Fruit fly (Drosophila melanogaster): ENCODE results near the gene CG9121.

CG9121 gene

dm6 chr2L:5027321-5028069, 23.4 kb downstream of the CG9121 start:
- no peak for TF ChIP-seq CG6163 (GFP tag; IDR thresholded peaks at IDR 0.05)
- TF ChIP-seq svp (GFP tag): peak; percentile 39

dm6 chr2L:5025557-5025956, 25.3 kb downstream of the CG9121 start:
- TF ChIP-seq Eip93F (GFP tag; optimal IDR thresholded peaks at IDR 0.05) (no peak), net (GFP tag; optimal IDR thresholded peaks at IDR 0.05) (no peak), vri (GFP tag; optimal IDR thresholded peaks at IDR 0.05) (no peak), dac (GFP tag; optimal IDR thresholded peaks at IDR 0.05) (no peak), CG8119 (GFP tag; IDR thresholded peaks at IDR 0.05) (no peak), CG10669 (GFP tag; optimal IDR thresholded peaks at IDR 0.05) (no peak), eg (GFP tag; IDR thresholded peaks at IDR 0.05) (no peak), topi (GFP tag; optimal IDR thresholded peaks at IDR 0.05) (no peak)

DNA sequence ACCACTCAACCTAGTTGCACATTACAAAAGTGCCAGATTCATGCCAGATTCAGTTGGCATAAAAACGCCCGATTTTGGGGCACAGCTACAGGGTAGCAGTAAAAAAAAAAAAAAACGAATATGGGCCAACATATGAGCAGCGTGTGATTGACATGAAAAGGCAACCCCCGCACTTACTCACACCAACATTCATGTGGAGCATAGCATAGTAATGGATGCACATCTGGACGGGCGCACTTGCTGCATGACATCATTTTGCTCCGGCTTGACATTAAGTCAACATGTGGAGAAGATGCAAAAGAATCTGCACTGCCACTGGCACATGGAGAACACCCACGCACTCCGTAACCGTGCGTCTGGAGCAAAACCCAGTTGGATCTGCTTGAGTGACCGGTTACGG, 28.3 kb downstream of the CG9121 start:
- TF ChIP-seq svp (GFP tag) (peak; percentile 22), Lpt (GFP tag; optimal IDR thresholded peaks at IDR 0.05) (no peak)

dm6 chr2L:5020479-5020878, 30.4 kb downstream of the CG9121 start:
- TF ChIP-seq CG6808 (GFP tag; optimal IDR thresholded peaks at IDR 0.05): no peak
- TF ChIP-seq Eip78C (GFP tag): no peak
- TF ChIP-seq ss (GFP tag; optimal IDR thresholded peaks at IDR 0.05): no peak
- no peak for TF ChIP-seq Eip75B (GFP tag; optimal IDR thresholded peaks at IDR 0.05)
- no peak for TF ChIP-seq pdm3 (GFP tag; optimal IDR thresholded peaks at IDR 0.05)
- TF ChIP-seq CG10631 (GFP tag; optimal IDR thresholded peaks at IDR 0.05): no peak
- no peak for TF ChIP-seq lz (GFP tag; optimal IDR thresholded peaks at IDR 0.05)
- no peak for TF ChIP-seq topi (GFP tag; optimal IDR thresholded peaks at IDR 0.05)
- TF ChIP-seq Lpt (GFP tag; optimal IDR thresholded peaks at IDR 0.05): no peak
- no peak for TF ChIP-seq CG6276 (GFP tag; optimal IDR thresholded peaks at IDR 0.05)
- no peak for TF ChIP-seq Gug (GFP tag; IDR thresholded peaks at IDR 0.05)
- TF ChIP-seq fkh (GFP tag; optimal IDR thresholded peaks at IDR 0.05): no peak
- no peak for TF ChIP-seq achi (GFP tag; optimal IDR thresholded peaks at IDR 0.05)
- TF ChIP-seq Hr4 (GFP tag; optimal IDR thresholded peaks at IDR 0.05): no peak
- TF ChIP-seq Sox102F (GFP tag; optimal IDR thresholded peaks at IDR 0.05): no peak
- TF ChIP-seq svp (GFP tag): no peak
- TF ChIP-seq CG8119 (GFP tag; IDR thresholded peaks at IDR 0.05): no peak
- no peak for TF ChIP-seq esn (GFP tag; optimal IDR thresholded peaks at IDR 0.05)
- no peak for TF ChIP-seq fd85E (GFP tag; optimal IDR thresholded peaks at IDR 0.05)

- TF ChIP-seq CG6163 (GFP tag; IDR thresholded peaks at IDR 0.05) (peak; percentile 12; the same call in 1 of the 3 replicates), ss (GFP tag; optimal IDR thresholded peaks at IDR 0.05) (no peak), Eip75B (GFP tag; optimal IDR thresholded peaks at IDR 0.05) (no peak), CG1621 (tag; optimal IDR thresholded peaks at IDR 0.05) (no peak), fd59A (GFP tag; optimal IDR thresholded peaks at IDR 0.05) (no peak), CG6792 (GFP tag; optimal IDR thresholded peaks at IDR 0.05) (peak; percentile 42), Sox15 (GFP tag; optimal IDR thresholded peaks at IDR 0.05) (peak; percentile 31), Eip93F (GFP tag; optimal IDR thresholded peaks at IDR 0.05) (no peak), Ets96B (tag; optimal IDR thresholded peaks at IDR 0.05) (peak; percentile 52), dsx (GFP tag; optimal IDR thresholded peaks at IDR 0.05; ENCODE audit: poor library complexity, severe bottlenecking) (no peak), pdm3 (GFP tag; optimal IDR thresholded peaks at IDR 0.05) (no peak), topi (GFP tag; optimal IDR thresholded peaks at IDR 0.05) (peak; percentile 43), Hr39 (GFP tag; optimal IDR thresholded peaks at IDR 0.05) (peak; percentile 65), Sox14 (GFP tag; optimal IDR thresholded peaks at IDR 0.05) (peak; percentile 50), Hr4 (GFP tag; optimal IDR thresholded peaks at IDR 0.05) (no peak), CG9139 (GFP tag; optimal IDR thresholded peaks at IDR 0.05) (no peak), Eip78C (GFP tag) (no peak), CG8632 (GFP tag; optimal IDR thresholded peaks at IDR 0.05) (no peak), salr (GFP tag; optimal IDR thresholded peaks at IDR 0.05) (no peak), CG4318 (GFP tag; optimal IDR thresholded peaks at IDR 0.05) (no peak), CG15336 (GFP tag; IDR thresholded peaks at IDR 0.05) (no peak), CG11294 (GFP tag; IDR thresholded peaks at IDR 0.05) (no peak), lz (GFP tag; optimal IDR thresholded peaks at IDR 0.05) (peak; percentile 65), Ets21C (GFP tag; optimal IDR thresholded peaks at IDR 0.05) (peak; percentile 54), CG16779 (tag; optimal IDR thresholded peaks at IDR 0.05) (no peak), CG6854 (GFP tag; optimal IDR thresholded peaks at IDR 0.05) (no peak)
Observed at dm6 chr2L:5010784-5011260, 40.0 kb downstream of the CG9121 start, which contains the start of the genes CG31917, Tfb5 and SelT. Gene CG31917 (minus strand): TSS chr2L:5010834. Gene Tfb5 (minus strand): TSS chr2L:5010834. Gene SelT (plus strand): TSS chr2L:5010922.

Data from whole organism, prepupa.